Fruit fly (Drosophila melanogaster): ENCODE results near the gene CG3618.

The CG3618 gene

DNA sequence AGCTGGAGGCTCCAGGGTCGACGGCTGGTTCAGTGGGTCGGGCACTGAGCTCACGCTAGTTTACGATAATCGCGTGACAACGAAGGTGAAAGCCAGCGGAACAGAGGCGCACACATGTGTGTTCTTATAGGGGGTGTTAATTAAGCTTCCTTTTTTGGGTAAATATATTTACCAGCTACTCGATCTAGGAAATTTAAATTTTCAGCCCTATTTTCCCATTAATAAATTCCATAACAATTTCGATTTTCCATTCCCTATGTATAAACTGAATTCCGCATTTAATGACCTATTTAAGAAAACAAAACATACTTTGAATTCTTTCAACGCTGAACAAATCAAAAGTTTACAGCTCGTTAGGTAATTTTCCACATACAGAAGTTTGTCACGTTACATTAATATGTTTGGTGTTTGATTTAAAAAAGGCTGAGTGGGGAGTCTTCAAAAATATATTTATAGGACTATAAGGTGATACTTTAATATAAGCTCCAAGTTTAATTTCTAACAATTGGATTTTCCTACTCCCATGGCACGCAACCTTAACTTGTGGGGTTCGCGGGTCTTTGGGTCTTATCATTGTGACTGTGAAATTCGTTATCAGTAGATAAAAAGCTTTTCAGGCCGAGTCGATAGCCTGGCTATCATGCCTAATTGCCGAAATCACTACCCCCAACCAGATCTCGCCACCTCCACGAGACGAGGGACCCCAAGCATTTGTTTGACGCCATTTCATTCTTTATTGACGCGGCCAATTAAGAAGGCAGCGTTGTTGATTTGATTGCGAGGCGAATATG is 21.4 kb upstream of the CG3618 start, which contains the start of gene CG13255 (continued):
- TF ChIP-seq Nf-YC (tag; optimal IDR thresholded peaks at IDR 0.05) = peak; percentile 21
- no peak for TF ChIP-seq CG33213 (GFP tag; optimal IDR thresholded peaks at IDR 0.05)
- TF ChIP-seq zfh1 (GFP tag; IDR thresholded peaks at IDR 0.05) = no peak
- TF ChIP-seq ranshi (GFP tag; IDR thresholded peaks at IDR 0.05) = peak; percentile 47; the same call in 1 of the 2 replicates
- TF ChIP-seq wdn (GFP tag; IDR thresholded peaks at IDR 0.05) = no peak
- peak; percentile 4 for TF ChIP-seq slou (GFP tag; optimal IDR thresholded peaks at IDR 0.05)
- no peak for TF ChIP-seq Atf3 (GFP tag; optimal IDR thresholded peaks at IDR 0.05)
- no peak for TF ChIP-seq CG13123 (GFP tag; optimal IDR thresholded peaks at IDR 0.05)
- TF ChIP-seq esg (GFP tag; conservative IDR thresholded peaks at IDR 0.05) = no peak
- TF ChIP-seq CG17328 (GFP tag; IDR thresholded peaks at IDR 0.05) = no peak
- no peak for TF ChIP-seq gro (GFP tag; optimal IDR thresholded peaks at IDR 0.05)
- peak; percentile 24 for TF ChIP-seq Sox102F (GFP tag; optimal IDR thresholded peaks at IDR 0.05)
- no peak for TF ChIP-seq usp (GFP tag; optimal IDR thresholded peaks at IDR 0.05)
- no peak for TF ChIP-seq CG12769 (tag; optimal IDR thresholded peaks at IDR 0.05)
- TF ChIP-seq dimm (GFP tag; IDR thresholded peaks at IDR 0.05) = no peak
- TF ChIP-seq CG4820 (GFP tag; optimal IDR thresholded peaks at IDR 0.05) = no peak
- no peak for TF ChIP-seq pros (GFP tag; optimal IDR thresholded peaks at IDR 0.05)
- peak; percentile 43 for TF ChIP-seq nmo (GFP tag; optimal IDR thresholded peaks at IDR 0.05)
- TF ChIP-seq run (tag; optimal IDR thresholded peaks at IDR 0.05) = no peak
- TF ChIP-seq CG32532 (GFP tag; IDR thresholded peaks at IDR 0.05) = peak; percentile 52
- peak; percentile 41 for TF ChIP-seq CG15011 (GFP tag; optimal IDR thresholded peaks at IDR 0.05)
- TF ChIP-seq gt (GFP tag; IDR thresholded peaks at IDR 0.05) = no peak
- no peak for TF ChIP-seq bigmax (GFP tag; optimal IDR thresholded peaks at IDR 0.05)
- peak; percentile 59 for TF ChIP-seq tio (GFP tag; optimal IDR thresholded peaks at IDR 0.05)
- TF ChIP-seq onecut (GFP tag; IDR thresholded peaks at IDR 0.05) = no peak
- TF ChIP-seq CG1603 (tag; optimal IDR thresholded peaks at IDR 0.05) = no peak
- TF ChIP-seq CG11456 (GFP tag; IDR thresholded peaks at IDR 0.05) = peak; percentile 78; the same call in 2 of the 3 replicates
- no peak for TF ChIP-seq CG17802 (tag; optimal IDR thresholded peaks at IDR 0.05)
- no peak for TF ChIP-seq sr (GFP tag; IDR thresholded peaks at IDR 0.05)
- no peak for TF ChIP-seq Lhr (GFP tag; optimal IDR thresholded peaks at IDR 0.05)
- TF ChIP-seq caup (GFP tag; optimal IDR thresholded peaks at IDR 0.05; ENCODE audit: severe bottlenecking) = no peak
- TF ChIP-seq TFAM (GFP tag; optimal IDR thresholded peaks at IDR 0.05) = no peak
- TF ChIP-seq tap (tag; optimal IDR thresholded peaks at IDR 0.05) = no peak
- TF ChIP-seq CG34376 (GFP tag; optimal IDR thresholded peaks at IDR 0.05) = no peak
- TF ChIP-seq ewg (GFP tag; optimal IDR thresholded peaks at IDR 0.05) = no peak
- no peak for TF ChIP-seq sqz (GFP tag; optimal IDR thresholded peaks at IDR 0.05)
- peak; percentile 2 for TF ChIP-seq fd96Cb (tag; optimal IDR thresholded peaks at IDR 0.05)
- TF ChIP-seq CG11696 (GFP tag; IDR thresholded peaks at IDR 0.05) = no peak
- TF ChIP-seq fru (optimal IDR thresholded peaks at IDR 0.05) = no peak
- TF ChIP-seq en (GFP tag; optimal IDR thresholded peaks at IDR 0.05) = no peak
- no peak for TF ChIP-seq ash1 (GFP tag; optimal IDR thresholded peaks at IDR 0.05)
- no peak for TF ChIP-seq Elba2 (GFP tag; optimal IDR thresholded peaks at IDR 0.05)
- no peak for TF ChIP-seq abd-A (tag; optimal IDR thresholded peaks at IDR 0.05)
- TF ChIP-seq rib (GFP tag; IDR thresholded peaks at IDR 0.05) = no peak
- TF ChIP-seq CG6254 (GFP tag; optimal IDR thresholded peaks at IDR 0.05) = no peak
- no peak for TF ChIP-seq Max (GFP tag; optimal IDR thresholded peaks at IDR 0.05)
- TF ChIP-seq NC2α (GFP tag; optimal IDR thresholded peaks at IDR 0.05) = no peak
- no peak for TF ChIP-seq Trl (optimal IDR thresholded peaks at IDR 0.05)
- TF ChIP-seq Trl (GFP tag; optimal IDR thresholded peaks at IDR 0.05) = peak; percentile 24
- no peak for TF ChIP-seq CG12071 (GFP tag; optimal IDR thresholded peaks at IDR 0.05)
- TF ChIP-seq CG8290 (GFP tag; optimal IDR thresholded peaks at IDR 0.05) = no peak
- TF ChIP-seq CG8290 (tag; optimal IDR thresholded peaks at IDR 0.05) = no peak

All from whole organism, embryonic.